Worm (Caenorhabditis elegans): ENCODE measurements around the gene Y49F6B.6.

The Y49F6B.6 gene

DNA sequence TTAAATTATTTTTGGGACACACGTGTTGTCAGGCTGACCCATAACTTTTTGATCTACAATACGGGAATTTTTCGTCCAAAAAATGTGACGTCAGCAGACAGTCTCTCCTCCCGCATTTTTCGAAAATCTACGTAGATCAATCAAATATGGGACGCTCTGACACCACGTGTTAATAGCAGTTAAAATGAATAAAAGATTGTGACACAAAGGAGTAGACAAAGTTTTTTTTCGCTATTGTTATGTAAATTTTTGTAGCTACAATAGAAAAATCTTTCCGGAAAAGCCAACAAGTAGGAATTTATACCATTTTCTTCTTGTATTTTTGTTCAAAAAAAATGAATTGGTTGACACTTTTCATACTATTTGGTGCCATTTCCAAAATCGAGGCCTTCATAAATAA, 31.5 kb upstream of the Y49F6B.6 start, which contains the start of gene C16C8.27:
Gene C16C8.27, plus strand, starts transcription at position 301 of the 400 bp plus-strand sequence.
- TF ChIP-seq him-1 (tag; optimal IDR thresholded peaks at IDR 0.05): no peak

DNA sequence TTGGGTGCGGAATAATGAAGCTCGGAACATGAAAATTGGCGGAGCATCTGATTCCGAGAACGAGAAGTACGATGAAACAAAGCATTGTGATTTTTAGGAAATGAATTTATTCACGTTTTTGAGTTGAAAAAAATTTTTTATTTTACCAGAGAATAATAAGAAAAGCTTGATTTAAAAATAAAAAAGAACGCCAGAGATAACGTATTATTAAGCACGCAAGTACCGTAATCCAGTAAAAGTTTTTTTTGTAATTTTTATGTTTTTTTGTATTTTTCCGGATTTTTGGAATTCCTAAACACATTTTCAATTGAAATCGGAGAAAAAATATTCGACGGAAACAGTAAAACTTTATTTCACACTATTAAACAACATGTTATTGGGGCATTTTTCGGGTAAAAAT, 29.8 kb upstream of the Y49F6B.6 start, which contains the start of gene C16C8.22:
Gene C16C8.22, minus strand, starts transcription at position 101 of the 400 bp plus-strand sequence.
- no peak for TF ChIP-seq lir-1 (GFP tag; conservative IDR thresholded peaks at IDR 0.05)
- no peak for TF ChIP-seq ceh-27 (GFP tag; optimal IDR thresholded peaks at IDR 0.05)
- no peak for TF ChIP-seq C06A6.2 (GFP tag; conservative IDR thresholded peaks at IDR 0.05)
- no peak for TF ChIP-seq zim-3 (tag; optimal IDR thresholded peaks at IDR 0.05)
- TF ChIP-seq somi-1 (GFP tag; optimal IDR thresholded peaks at IDR 0.05): no peak
- no peak for TF ChIP-seq ztf-25 (GFP tag; IDR thresholded peaks at IDR 0.05)
- no peak for TF ChIP-seq snpc-1.1 (tag; optimal IDR thresholded peaks at IDR 0.05; ENCODE audit: insufficient read depth)
- no peak for TF ChIP-seq nhr-120 (GFP tag; IDR thresholded peaks at IDR 0.05)

ce11 chrII:3444280-3444679, 28.6 kb upstream of the Y49F6B.6 start, which contains the start of gene C16C8.4:
Gene C16C8.4 (minus strand): TSS chrII:3444380.
- peak; percentile 58 for TF ChIP-seq lsl-1 (GFP tag; optimal IDR thresholded peaks at IDR 0.05)
- no peak for TF ChIP-seq Y53G8AR.9 (GFP tag; conservative IDR thresholded peaks at IDR 0.05)
- TF ChIP-seq B0336.3 (GFP tag; IDR thresholded peaks at IDR 0.05): no peak
- no peak for TF ChIP-seq dpff-1 (tag; optimal IDR thresholded peaks at IDR 0.05)
- no peak for TF ChIP-seq efl-1 (GFP tag; optimal IDR thresholded peaks at IDR 0.05)

DNA sequence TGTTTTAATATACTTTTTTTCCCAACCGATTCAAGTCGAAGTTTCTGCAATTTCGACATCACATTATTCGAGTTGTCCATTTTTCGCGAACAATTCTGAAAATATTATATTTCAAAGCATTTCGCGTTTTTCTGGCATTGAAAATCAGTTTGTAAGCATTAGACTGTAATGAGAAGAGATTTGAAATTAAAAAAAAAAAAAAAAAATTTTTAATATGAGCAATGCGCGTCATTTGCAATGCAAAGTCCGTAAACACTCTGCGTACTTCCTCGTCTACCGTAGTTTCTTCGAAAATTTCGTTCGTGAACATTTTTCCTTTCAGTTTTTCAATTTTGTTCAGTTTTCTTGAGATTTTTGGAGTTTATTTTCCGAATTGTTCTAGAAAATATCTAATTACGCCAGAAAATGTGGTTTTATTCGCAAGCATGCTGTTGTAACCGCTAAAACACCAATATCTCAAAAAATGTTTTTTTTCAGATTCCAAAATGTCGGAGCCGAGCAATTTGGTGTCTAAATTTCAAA, 27.6 kb upstream of the Y49F6B.6 start, which contains the start of the genes C16C8.5 and C16C8.16:
Gene C16C8.5, minus strand, starts transcription at position 101 of the 522 bp plus-strand sequence.
Gene C16C8.16, plus strand, starts transcription at position 472 of the 522 bp plus-strand sequence.
- TF ChIP-seq lsl-1 (GFP tag; optimal IDR thresholded peaks at IDR 0.05): peak; percentile 71
- no peak for TF ChIP-seq let-607 (tag; optimal IDR thresholded peaks at IDR 0.05)
- TF ChIP-seq atf-7 (tag; optimal IDR thresholded peaks at IDR 0.05): no peak
- TF ChIP-seq B0336.3 (GFP tag; IDR thresholded peaks at IDR 0.05): no peak
- TF ChIP-seq Y56A3A.18 (GFP tag; IDR thresholded peaks at IDR 0.05): no peak
- TF ChIP-seq madf-6 (GFP tag; IDR thresholded peaks at IDR 0.05): peak; percentile 21; the same call in 1 of the 2 replicates
- TF ChIP-seq zfh-2 (GFP tag; conservative IDR thresholded peaks at IDR 0.05): no peak
- TF ChIP-seq egrh-3 (GFP tag; IDR thresholded peaks at IDR 0.05): no peak

- no peak for TF ChIP-seq ztf-25 (GFP tag; IDR thresholded peaks at IDR 0.05)
- TF ChIP-seq ztf-18 (tag; optimal IDR thresholded peaks at IDR 0.05): no peak
- no peak for TF ChIP-seq lag-1 (GFP tag; IDR thresholded peaks at IDR 0.05)
- TF ChIP-seq F37B4.10 (GFP tag; IDR thresholded peaks at IDR 0.05): no peak
- TF ChIP-seq nfya-2 (GFP tag; IDR thresholded peaks at IDR 0.05): no peak
- TF ChIP-seq Y79H2A.3 (GFP tag; conservative IDR thresholded peaks at IDR 0.05): no peak
- no peak for TF ChIP-seq tbx-9 (tag; optimal IDR thresholded peaks at IDR 0.05; ENCODE audit: borderline replicate concordance)
- no peak for TF ChIP-seq F39B2.1 (GFP tag; IDR thresholded peaks at IDR 0.05)
- no peak for TF ChIP-seq Y53G8AR.9 (GFP tag; conservative IDR thresholded peaks at IDR 0.05)
- no peak for TF ChIP-seq nfyb-1 (GFP tag; IDR thresholded peaks at IDR 0.05)
- TF ChIP-seq atf-7 (tag; optimal IDR thresholded peaks at IDR 0.05): no peak
- TF ChIP-seq madf-10 (tag; optimal IDR thresholded peaks at IDR 0.05): no peak
- TF ChIP-seq F55B11.4 (tag; optimal IDR thresholded peaks at IDR 0.05; ENCODE audit: borderline replicate concordance, insufficient read depth): no peak
- no peak for TF ChIP-seq snpc-3.4 (tag; optimal IDR thresholded peaks at IDR 0.05)
- TF ChIP-seq bed-2 (GFP tag; IDR thresholded peaks at IDR 0.05): no peak
- no peak for TF ChIP-seq snpc-1.3 (tag; optimal IDR thresholded peaks at IDR 0.05; ENCODE audit: insufficient read depth)
These were observed 26.3 kb upstream of the Y49F6B.6 start, which contains the start of the genes C16C8.20 and gldi-6 for ce11 chrII:3446647-3447046. Gene C16C8.20 (plus strand): TSS chrII:3446947. Gene gldi-6 (plus strand): TSS chrII:3446947.

Measured in whole organism, young adult.